Fruit fly (Drosophila melanogaster) ovary, adult (tissue): ENCODE results near the gene Tis11.

ENCODE experiments used
- CG17801 ChIP-seq: fragments of 200-800 bp; optimal IDR thresholded peaks from 2 replicates; lab custom pipeline; 2019; ENCODE audit warnings: missing biosample characterization, mild to moderate bottlenecking, missing genetic modification characterization, moderate library complexity; ENCODE audit not compliant: partially characterized antibody

The Tis11 gene

dm6 chrX:12658999-12659560 is at the start of gene Tis11:
TSS of gene Tis11 (plus strand) at chrX:12659415.
- TF ChIP-seq CG17801 (GFP tag; lab: Kevin White, UChicago) = peak; percentile 40

dm6 chrX:12611536-12612458 is 47.4 kb upstream of the Tis11 start, which contains the start of the genes CG1463 and Fpgs1:
TSS of gene CG1463 (minus strand) at chrX:12611667.
TSS of gene Fpgs1 (plus strand) at chrX:12611867.
- TF ChIP-seq CG17801 (GFP tag; lab: Kevin White, UChicago) = peak; percentile 58

dm6 chrX:12613248-12613805 is 45.9 kb upstream of the Tis11 start:
- no peak for TF ChIP-seq CG17801 (GFP tag; lab: Kevin White, UChicago)

- no peak for TF ChIP-seq CG17801 (GFP tag; lab: Kevin White, UChicago)
Measured at dm6 chrX:12615752-12616366, 43.4 kb upstream of the Tis11 start, which contains the start of gene CG11085. TSS of gene CG11085 (plus strand) at chrX:12616316.

- no peak for TF ChIP-seq CG17801 (GFP tag; lab: Kevin White, UChicago)
Measured at dm6 chrX:12621640-12622039, 37.6 kb upstream of the Tis11 start.

- no peak for TF ChIP-seq CG17801 (GFP tag; lab: Kevin White, UChicago)
Measured at dm6 chrX:12623992-12624391, 35.2 kb upstream of the Tis11 start, which contains the start of gene CG15728. TSS of gene CG15728 (plus strand) at chrX:12624292.

dm6 chrX:12625594-12626274 is 33.5 kb upstream of the Tis11 start:
- TF ChIP-seq CG17801 (GFP tag; lab: Kevin White, UChicago) = no peak

- peak; percentile 94 for TF ChIP-seq CG17801 (GFP tag; lab: Kevin White, UChicago)
Measured at dm6 chrX:12629564-12629963, 29.7 kb upstream of the Tis11 start, which contains the start of the genes Aven and CG2540. TSS of gene Aven (minus strand) at chrX:12629640. TSS of gene CG2540 (plus strand) at chrX:12629878.

dm6 chrX:12631317-12632156 is 27.7 kb upstream of the Tis11 start, which contains the start of gene Tomosyn:
TSS of gene Tomosyn (plus strand) at chrX:12631605.
- TF ChIP-seq CG17801 (GFP tag; lab: Kevin White, UChicago) = peak; percentile 27

dm6 chrX:12632157-12632422 is 27.1 kb upstream of the Tis11 start:
- TF ChIP-seq CG17801 (GFP tag; lab: Kevin White, UChicago) = no peak

dm6 chrX:12633204-12633603 is 26.0 kb upstream of the Tis11 start:
- no peak for TF ChIP-seq CG17801 (GFP tag; lab: Kevin White, UChicago)

dm6 chrX:12633992-12634391 is 25.2 kb upstream of the Tis11 start:
- no peak for TF ChIP-seq CG17801 (GFP tag; lab: Kevin White, UChicago)

- no peak for TF ChIP-seq CG17801 (GFP tag; lab: Kevin White, UChicago)
Measured at dm6 chrX:12645361-12645760, 13.9 kb upstream of the Tis11 start.
